Fruit fly (Drosophila melanogaster) whole organism: Measurements from ENCODE around the gene Osi11.

ENCODE experiments used
- CG8478 ChIP-seq: fragments of >200 bp; optimal IDR thresholded peaks from 2 replicates; lab custom pipeline; 2018; ENCODE audit warnings: inconsistent platforms
- Dll ChIP-seq: fragments of >200 bp; optimal IDR thresholded peaks from 2 replicates; lab custom pipeline; 2017
- EcR ChIP-seq, 2 experiments: fragments of >200 bp; optimal IDR thresholded peaks; 2 replicates each; lab custom pipeline; 2017; ENCODE audit warnings: missing biosample characterization in 2 of 2, missing genetic modification characterization in 2 of 2, missing genetic modification reagents in 2 of 2
- pan ChIP-seq: fragments of >200 bp; optimal IDR thresholded peaks from 2 replicates; lab custom pipeline; 2017
- psq ChIP-seq: fragments of >200 bp; optimal IDR thresholded peaks from 2 replicates; lab custom pipeline; 2017
- usp ChIP-seq: fragments of >200 bp; optimal IDR thresholded peaks from 2 replicates; lab custom pipeline; 2017; ENCODE audit warnings: missing biosample characterization, missing genetic modification characterization, mixed read lengths

- TF ChIP-seq pan (lab: Kevin White, UChicago) (no peak), psq (lab: Kevin White, UChicago) (no peak), usp (GFP tag; lab: Kevin White, UChicago) (no peak), EcR (GFP tag; optimal IDR thresholded peaks at IDR 0.05; lab: Kevin White, UChicago) (no peak), Dll (lab: Kevin White, UChicago) (no peak), CG8478 (lab: Kevin White, UChicago) (no peak)
Measured at dm6 chr3R:6241289-6241688, 27.3 kb downstream of the Osi11 start.
